Worm (Caenorhabditis elegans) whole organism, late embryonic: ENCODE results near the gene F53F4.7.

Source experiments
- F13H6.1 ChIP-seq: sonication (generic microtip); optimal IDR thresholded peaks from 2 replicates; lab custom pipeline; 2016; ENCODE audit warnings: missing genetic modification characterization, missing compliant biosample characterization
- ahr-1 ChIP-seq: sonication (generic microtip); optimal IDR thresholded peaks from 2 replicates; lab custom pipeline; 2016; ENCODE audit warnings: missing genetic modification characterization, missing compliant biosample characterization
- ama-1 ChIP-seq: fragments of 150-350 bp; optimal IDR thresholded peaks from 2 replicates; lab custom pipeline; 2014
- ceh-14 ChIP-seq: sonication (generic microtip); optimal IDR thresholded peaks from 2 replicates; lab custom pipeline; 2016; ENCODE audit warnings: missing genotype, missing genetic modification characterization, missing compliant biosample characterization
- ceh-9 ChIP-seq: sonication (generic microtip); optimal IDR thresholded peaks from 2 replicates; lab custom pipeline; 2016; ENCODE audit warnings: mild to moderate bottlenecking, missing genetic modification characterization, inconsistent platforms, missing compliant biosample characterization
- dmd-4 ChIP-seq: sonication (generic microtip); optimal IDR thresholded peaks from 2 replicates; lab custom pipeline; 2016; ENCODE audit warnings: borderline replicate concordance, missing genetic modification characterization, missing compliant biosample characterization
- dve-1 ChIP-seq: sonication (generic microtip); optimal IDR thresholded peaks from 2 replicates; lab custom pipeline; 2017; ENCODE audit warnings: antibody characterized with exemption, mild to moderate bottlenecking, missing genetic modification characterization, missing compliant biosample characterization
- elt-2 ChIP-seq: sonication (generic microtip); optimal IDR thresholded peaks from 2 replicates; lab custom pipeline; 2016; ENCODE audit warnings: missing genetic modification reagents, missing genetic modification characterization, missing compliant biosample characterization
- nhr-11 ChIP-seq: fragments of 150-350 bp; optimal IDR thresholded peaks from 2 replicates; lab custom pipeline; 2014; ENCODE audit warnings: missing biosample characterization, missing genetic modification characterization
- npax-4 ChIP-seq: sonication (generic microtip); optimal IDR thresholded peaks from 2 replicates; lab custom pipeline; 2016; ENCODE audit warnings: missing genetic modification characterization, missing compliant biosample characterization
- pha-4 ChIP-seq: fragments of 150-350 bp; optimal IDR thresholded peaks from 2 replicates; lab custom pipeline; 2018; ENCODE audit warnings: missing biosample characterization, missing genetic modification reagents, missing genetic modification characterization
- tbx-2 ChIP-seq: sonication (generic microtip); optimal IDR thresholded peaks from 2 replicates; lab custom pipeline; 2016; ENCODE audit warnings: missing genetic modification characterization, missing compliant biosample characterization

- TF ChIP-seq elt-2 (no peak), pha-4 (no peak), ahr-1 (tag; lab: Kevin White, UChicago) (no peak), ama-1 (lab: Kevin White, UChicago) (no peak), dve-1 (no peak), tbx-2 (no peak), npax-4 (tag; lab: Kevin White, UChicago) (no peak), F13H6.1 (tag; lab: Kevin White, UChicago) (no peak), dmd-4 (tag; lab: Kevin White, UChicago) (no peak), nhr-11 (tag; lab: Kevin White, UChicago) (no peak), ceh-14 (no peak), ceh-9 (no peak)
These were observed 46.3 kb upstream of the F53F4.7 start for ce11 chrV:13660115-13660514.
